Worm (Caenorhabditis elegans) whole organism, L1 larva: Measurements from ENCODE around the gene T10G3.3.

Experiments used
- ces-1 ChIP-seq: fragments of 150-350 bp; optimal IDR thresholded peaks from 2 replicates; lab custom pipeline; 2014; ENCODE audit warnings: missing biosample characterization, missing genetic modification reagents, missing genetic modification characterization
- elt-2 ChIP-seq: sonication (generic microtip); optimal IDR thresholded peaks from 2 replicates; lab custom pipeline; 2016; ENCODE audit warnings: missing genetic modification characterization, mild to moderate bottlenecking, inconsistent platforms, missing compliant biosample characterization, missing genetic modification reagents
- lin-15B ChIP-seq: fragments of 150-350 bp; sonication (generic microtip); optimal IDR thresholded peaks from 3 replicates; lab custom pipeline; 2014; ENCODE audit warnings: missing biosample characterization, missing genetic modification characterization
- mdl-1 ChIP-seq, 2 experiments: fragments of 150-350 bp; optimal IDR thresholded peaks; 2 replicates each; lab custom pipeline; 2014 to 2017; ENCODE audit warnings: missing biosample characterization in 2 of 2, missing genetic modification characterization in 2 of 2, inconsistent platforms in 1 of 2
- mef-2 ChIP-seq: fragments of 150-350 bp; optimal IDR thresholded peaks from 2 replicates; lab custom pipeline; 2014; ENCODE audit warnings: missing biosample characterization, missing genetic modification characterization
- nhr-11 ChIP-seq: fragments of 150-350 bp; optimal IDR thresholded peaks from 2 replicates; lab custom pipeline; 2014; ENCODE audit warnings: missing biosample characterization, missing genetic modification characterization
- nhr-28 ChIP-seq: fragments of 150-350 bp; optimal IDR thresholded peaks from 2 replicates; lab custom pipeline; 2014; ENCODE audit warnings: missing biosample characterization, missing genetic modification characterization
- nhr-77 ChIP-seq: fragments of 150-350 bp; optimal IDR thresholded peaks from 2 replicates; lab custom pipeline; 2014; ENCODE audit warnings: missing biosample characterization, missing genetic modification characterization
- nhr-90 ChIP-seq: sonication (generic microtip); optimal IDR thresholded peaks from 2 replicates; lab custom pipeline; 2016; ENCODE audit warnings: mild to moderate bottlenecking, missing genetic modification characterization, missing compliant biosample characterization; ENCODE audit not compliant: poor library complexity
- snpc-4 ChIP-seq: fragments of 150-350 bp; optimal IDR thresholded peaks from 2 replicates; lab custom pipeline; 2014; ENCODE audit warnings: missing biosample characterization, missing genetic modification characterization
- tbx-2 ChIP-seq: sonication (generic microtip); optimal IDR thresholded peaks from 2 replicates; lab custom pipeline; 2016; ENCODE audit warnings: missing genetic modification characterization, missing compliant biosample characterization

DNA sequence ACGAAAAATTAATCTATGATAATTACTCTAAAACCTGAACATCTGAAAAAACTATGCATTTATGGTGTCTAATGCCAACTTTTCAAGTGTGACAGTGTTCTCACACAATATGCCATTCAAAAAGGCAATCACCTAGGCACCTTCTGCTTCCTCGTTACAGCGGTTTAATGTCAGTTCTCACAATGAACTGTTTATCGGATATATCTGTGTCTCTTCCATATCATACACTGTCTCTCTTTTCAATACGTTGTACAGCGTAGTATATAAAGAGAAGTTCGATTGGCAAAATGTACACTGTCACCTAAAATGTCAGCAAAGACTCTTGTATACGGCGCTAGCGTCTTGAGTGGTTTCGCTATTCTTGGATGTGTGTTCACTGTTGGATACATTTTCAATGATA lies 48.3 kb downstream of the T10G3.3 start, which contains the start of gene col-162:
- TF ChIP-seq snpc-4 (tag; lab: Kevin White, UChicago) (no peak), elt-2 (tag; lab: Kevin White, UChicago) (no peak), nhr-11 (tag; lab: Kevin White, UChicago) (no peak), nhr-28 (no peak), mef-2 (tag; lab: Kevin White, UChicago) (no peak), nhr-90 (tag; lab: Kevin White, UChicago) (no peak), nhr-77 (tag; lab: Kevin White, UChicago) (no peak), lin-15B (no peak), ces-1 (GFP tag; lab: Kevin White, UChicago) (no peak), tbx-2 (tag; lab: Kevin White, UChicago) (no peak), mdl-1 (tag; optimal IDR thresholded peaks at IDR 0.05; lab: Kevin White, UChicago) (no peak)
